Fruit fly (Drosophila melanogaster) whole organism, embryonic: Measurements from ENCODE around the gene CG14245.

ENCODE experiments used
- Abd-B ChIP-seq: fragments of 200-800 bp; sonication (Bioruptor generic); optimal IDR thresholded peaks from 2 replicates; lab custom pipeline; 2018; ENCODE audit warnings: missing biosample characterization, mild to moderate bottlenecking, missing genetic modification characterization, moderate library complexity
- CG10147 ChIP-seq: fragments of 200-800 bp; sonication (Bioruptor generic); optimal IDR thresholded peaks from 2 replicates; lab custom pipeline; 2019; ENCODE audit warnings: missing biosample characterization, mild to moderate bottlenecking, missing genetic modification characterization, moderate library complexity
- CG12071 ChIP-seq: fragments of 200-800 bp; sonication (Bioruptor generic); optimal IDR thresholded peaks from 3 replicates; lab custom pipeline; 2018; ENCODE audit warnings: missing biosample characterization, mild to moderate bottlenecking, missing genetic modification characterization
- CG12236 ChIP-seq: fragments of 200-800 bp; sonication (Bioruptor generic); optimal IDR thresholded peaks from 2 replicates; lab custom pipeline; 2016; ENCODE audit warnings: missing biosample characterization, missing genetic modification characterization
- CG13123 ChIP-seq: fragments of 200-800 bp; sonication (Bioruptor generic); optimal IDR thresholded peaks from 2 replicates; lab custom pipeline; 2016; ENCODE audit warnings: missing biosample characterization, missing genetic modification characterization
- CG13894 ChIP-seq: fragments of 200-800 bp; sonication (Bioruptor generic); optimal IDR thresholded peaks from 3 replicates; lab custom pipeline; 2018; ENCODE audit warnings: missing biosample characterization, mild to moderate bottlenecking, missing genetic modification characterization, moderate library complexity
- CG15269 ChIP-seq: fragments of 200-800 bp; sonication (Bioruptor generic); optimal IDR thresholded peaks from 2 replicates; lab custom pipeline; 2018; ENCODE audit warnings: missing biosample characterization, mild to moderate bottlenecking, missing genetic modification characterization, moderate library complexity
- CG15696 ChIP-seq: fragments of 200-800 bp; sonication (Bioruptor generic); optimal IDR thresholded peaks from 2 replicates; lab custom pipeline; 2019; ENCODE audit warnings: missing biosample characterization, mild to moderate bottlenecking, missing genetic modification characterization, moderate library complexity
- CG16779 ChIP-seq: fragments of 200-800 bp; sonication (Bioruptor generic); IDR thresholded peaks from 2 replicates; pipeline ENCODE4 v1.3.6; 2022; ENCODE audit warnings: missing biosample characterization, missing genetic modification characterization
- CG17361 ChIP-seq: fragments of 200-800 bp; sonication (Bioruptor generic); IDR thresholded peaks from 3 replicates; pipeline ENCODE4 v1.3.6; 2022; ENCODE audit warnings: missing biosample characterization, missing genetic modification characterization
- CG17912 ChIP-seq: fragments of 200-800 bp; sonication (Bioruptor generic); optimal IDR thresholded peaks from 2 replicates; lab custom pipeline; 2018; ENCODE audit warnings: missing biosample characterization, mild to moderate bottlenecking, missing genetic modification characterization
- CG1792 ChIP-seq: fragments of 200-800 bp; sonication (Bioruptor generic); optimal IDR thresholded peaks from 2 replicates; lab custom pipeline; 2016; ENCODE audit warnings: missing biosample characterization, missing genetic modification characterization
- CG2678 ChIP-seq: fragments of 200-800 bp; sonication (Bioruptor generic); optimal IDR thresholded peaks from 3 replicates; lab custom pipeline; 2019; ENCODE audit warnings: missing biosample characterization, mild to moderate bottlenecking, missing genetic modification characterization, moderate library complexity
- CG31224 ChIP-seq: fragments of 200-800 bp; sonication (Bioruptor generic); IDR thresholded peaks from 2 replicates; pipeline ENCODE4 v1.3.6; 2022; ENCODE audit warnings: missing biosample characterization, missing genetic modification characterization
- CG32532 ChIP-seq: fragments of 200-800 bp; sonication (Bioruptor generic); IDR thresholded peaks from 2 replicates; pipeline ENCODE4 v1.3.6; 2022; ENCODE audit warnings: missing biosample characterization, missing genetic modification characterization
- CG34376 ChIP-seq: fragments of 200-800 bp; sonication (Bioruptor generic); optimal IDR thresholded peaks from 2 replicates; lab custom pipeline; 2018; ENCODE audit warnings: missing biosample characterization, mild to moderate bottlenecking, missing genetic modification characterization
- CG4282 ChIP-seq: fragments of 200-800 bp; sonication (Bioruptor generic); optimal IDR thresholded peaks from 2 replicates; lab custom pipeline; 2016; ENCODE audit warnings: missing biosample characterization, missing genetic modification characterization
- CG6254 ChIP-seq: fragments of 200-800 bp; sonication (Bioruptor generic); optimal IDR thresholded peaks from 3 replicates; lab custom pipeline; 2017; ENCODE audit warnings: mild to moderate bottlenecking, missing biosample characterization, missing genetic modification reagents, missing genetic modification characterization
- CG7839 ChIP-seq: fragments of 200-800 bp; sonication (Bioruptor generic); optimal IDR thresholded peaks from 3 replicates; lab custom pipeline; 2018; ENCODE audit warnings: missing biosample characterization, mild to moderate bottlenecking, missing genetic modification characterization, moderate library complexity
- CG8290 ChIP-seq, 3 experiments: fragments of 200-800 bp; sonication (Bioruptor generic); optimal IDR thresholded peaks; 2 replicates each; lab custom pipeline; 2016 to 2019; ENCODE audit warnings: missing biosample characterization in 3 of 3, missing genetic modification characterization in 3 of 3, mild to moderate bottlenecking in 2 of 3, moderate library complexity in 1 of 3
- CG9932 ChIP-seq: fragments of 200-800 bp; sonication (Bioruptor generic); IDR thresholded peaks from 2 replicates; pipeline ENCODE4 v1.3.6; 2022; ENCODE audit warnings: missing biosample characterization, missing genetic modification characterization
- D ChIP-seq, 2 experiments: fragments of 200-800 bp in 1 of 2; fragments of >200 bp in 1 of 2; sonication (Bioruptor generic) in 1 of 2; optimal IDR thresholded peaks; 2 replicates in 1 of 2; 3 replicates in 1 of 2; lab custom pipeline; 2017; ENCODE audit warnings: mild to moderate bottlenecking in 1 of 2, missing biosample characterization in 1 of 2, missing genetic modification characterization in 1 of 2, missing genetic modification reagents in 1 of 2
- Deaf1 ChIP-seq: fragments of 200-800 bp; optimal IDR thresholded peaks from 3 replicates; lab custom pipeline; 2019; ENCODE audit warnings: missing biosample characterization, mild to moderate bottlenecking, missing genetic modification characterization, moderate library complexity
- Ets65A ChIP-seq: fragments of 200-800 bp; sonication (Bioruptor generic); peaks from one replicate; lab custom pipeline; 2016; ENCODE audit warnings: missing biosample characterization, missing genetic modification characterization
- Ets97D ChIP-seq: fragments of 200-800 bp; sonication (Bioruptor generic); optimal IDR thresholded peaks from 3 replicates; lab custom pipeline; 2016; ENCODE audit warnings: missing biosample characterization, missing genetic modification characterization
- HLH54F ChIP-seq: fragments of 200-800 bp; sonication (Bioruptor generic); optimal IDR thresholded peaks from 3 replicates; lab custom pipeline; 2016; ENCODE audit warnings: missing biosample characterization, missing genetic modification characterization
- Jarid2 ChIP-seq: fragments of 200-800 bp; sonication (Bioruptor generic); optimal IDR thresholded peaks from 3 replicates; lab custom pipeline; 2017; ENCODE audit warnings: mild to moderate bottlenecking, missing biosample characterization, missing genetic modification reagents, missing genetic modification characterization
- Lim3 ChIP-seq: fragments of 200-800 bp; sonication (Bioruptor generic); IDR thresholded peaks from 2 replicates; pipeline ENCODE4 v1.3.6; 2022; ENCODE audit warnings: missing biosample characterization, missing genetic modification characterization
- NFAT ChIP-seq: fragments of 200-800 bp; sonication (Bioruptor generic); IDR thresholded peaks from 2 replicates; pipeline ENCODE4 v1.3.6; 2022; ENCODE audit warnings: missing biosample characterization, missing genetic modification characterization
- Neu2 ChIP-seq: fragments of 200-800 bp; sonication (Bioruptor generic); optimal IDR thresholded peaks from 3 replicates; lab custom pipeline; 2016; ENCODE audit warnings: missing biosample characterization, missing genetic modification characterization, borderline replicate concordance
- Scr ChIP-seq: fragments of 200-800 bp; sonication (Bioruptor generic); IDR thresholded peaks from 2 replicates; pipeline ENCODE4 v1.3.6; 2022; ENCODE audit warnings: missing biosample characterization, missing genetic modification characterization; ENCODE audit not compliant: partially characterized antibody
- Trl ChIP-seq, 3 experiments: fragments of >200 bp in 2 of 3; fragments of 200-800 bp in 1 of 3; sonication (Bioruptor generic) in 1 of 3; optimal IDR thresholded peaks; 2 replicates in 1 of 3; 3 replicates in 2 of 3; lab custom pipeline; 2016 to 2017; ENCODE audit warnings: missing biosample characterization in 1 of 3, missing genetic modification characterization in 1 of 3
- Usf ChIP-seq: fragments of 200-800 bp; sonication (Bioruptor generic); optimal IDR thresholded peaks from 2 replicates; lab custom pipeline; 2017; ENCODE audit warnings: missing genotype, missing biosample characterization, missing genetic modification characterization
- abd-A ChIP-seq: fragments of 200-800 bp; sonication (Bioruptor generic); optimal IDR thresholded peaks from 3 replicates; lab custom pipeline; 2019; ENCODE audit warnings: missing biosample characterization, mild to moderate bottlenecking, missing genetic modification characterization, moderate library complexity
- amos ChIP-seq: fragments of 200-800 bp; sonication (Bioruptor generic); IDR thresholded peaks from 2 replicates; pipeline ENCODE4 v1.3.6; 2022; ENCODE audit warnings: missing biosample characterization, missing genetic modification characterization; ENCODE audit not compliant: partially characterized antibody
- bab2 ChIP-seq: fragments of 200-800 bp; sonication (Bioruptor generic); optimal IDR thresholded peaks from 2 replicates; lab custom pipeline; 2016; ENCODE audit warnings: missing biosample characterization, missing genetic modification characterization
- bigmax ChIP-seq: fragments of 200-800 bp; sonication (Bioruptor generic); optimal IDR thresholded peaks from 2 replicates; lab custom pipeline; 2018; ENCODE audit warnings: missing biosample characterization, mild to moderate bottlenecking, missing genetic modification characterization
- bowl ChIP-seq: fragments of 200-800 bp; sonication (Bioruptor generic); IDR thresholded peaks from 2 replicates; pipeline ENCODE4 v1.3.6; 2022; ENCODE audit warnings: missing biosample characterization, missing genetic modification characterization
- chinmo ChIP-seq: fragments of 200-800 bp; sonication (Bioruptor generic); IDR thresholded peaks from 4 replicates; pipeline ENCODE4 v1.3.6; 2022; ENCODE audit warnings: missing biosample characterization, missing genetic modification characterization; ENCODE audit not compliant: partially characterized antibody
- ems ChIP-seq: fragments of 200-800 bp; sonication (Bioruptor generic); optimal IDR thresholded peaks from 3 replicates; lab custom pipeline; 2016; ENCODE audit warnings: missing biosample characterization, missing genetic modification characterization
- ewg ChIP-seq: fragments of 200-800 bp; sonication (Bioruptor generic); optimal IDR thresholded peaks from 3 replicates; lab custom pipeline; 2017; ENCODE audit warnings: mild to moderate bottlenecking, missing biosample characterization, missing genetic modification reagents, missing genetic modification characterization
- gt ChIP-seq: fragments of 200-800 bp; sonication (Bioruptor generic); IDR thresholded peaks from 2 replicates; pipeline ENCODE4 v1.3.6; 2022; ENCODE audit warnings: missing biosample characterization, missing genetic modification characterization
- jigr1 ChIP-seq: fragments of 200-800 bp; sonication (Bioruptor generic); IDR thresholded peaks from 3 replicates; pipeline ENCODE4 v1.3.6; 2022; ENCODE audit warnings: missing biosample characterization, missing genetic modification characterization
- run ChIP-seq: fragments of 200-800 bp; sonication (Bioruptor generic); optimal IDR thresholded peaks from 3 replicates; lab custom pipeline; 2018; ENCODE audit warnings: missing biosample characterization, mild to moderate bottlenecking, missing genetic modification characterization
- scrt ChIP-seq: fragments of 200-800 bp; sonication (Bioruptor generic); optimal IDR thresholded peaks from 2 replicates; lab custom pipeline; 2018; ENCODE audit warnings: missing biosample characterization, mild to moderate bottlenecking, missing genetic modification characterization, moderate library complexity
- so ChIP-seq: fragments of 200-800 bp; sonication (Bioruptor generic); IDR thresholded peaks from 3 replicates; pipeline ENCODE4 v1.3.6; 2022; ENCODE audit warnings: missing biosample characterization, missing genetic modification characterization
- tap ChIP-seq: fragments of 200-800 bp; optimal IDR thresholded peaks from 3 replicates; lab custom pipeline; 2019; ENCODE audit warnings: missing biosample characterization, mild to moderate bottlenecking, missing genetic modification characterization, moderate library complexity
- twi ChIP-seq: fragments of 200-800 bp; optimal IDR thresholded peaks from 2 replicates; lab custom pipeline; 2019; ENCODE audit warnings: missing biosample characterization, mild to moderate bottlenecking, missing genetic modification characterization, moderate library complexity

CG14245 gene

DNA sequence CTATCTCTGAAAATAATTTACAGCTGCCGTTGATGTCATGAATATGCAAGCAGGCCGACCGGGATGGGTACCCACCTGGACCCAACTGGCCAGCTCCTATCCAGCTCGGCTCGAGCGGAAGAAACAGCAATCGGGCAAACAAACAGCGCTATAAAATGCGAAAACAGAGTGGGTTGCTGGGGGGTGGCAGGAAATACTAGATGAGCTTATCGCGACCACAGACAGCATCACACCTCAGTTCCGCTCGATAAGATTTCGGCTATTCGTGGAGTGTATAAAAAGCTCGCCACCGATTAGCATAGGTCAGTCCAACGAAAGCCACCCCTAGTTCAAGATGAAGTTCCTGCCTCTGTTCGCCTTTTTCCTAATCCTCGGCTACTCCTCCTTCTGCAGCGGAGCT is at the start of gene CG14245:
Gene CG14245, plus strand, starts transcription at position 301 of the 400 bp plus-strand sequence.
- TF ChIP-seq Scr (no peak), twi (tag; lab: Kevin White, UChicago) (no peak), CG15696 (no peak), gt (GFP tag; lab: Robert Waterston, UW) (no peak), run (tag; lab: Kevin White, UChicago) (no peak), CG17912 (GFP tag; lab: Kevin White, UChicago) (no peak), CG13894 (tag; lab: Kevin White, UChicago) (no peak), jigr1 (no peak)

DNA sequence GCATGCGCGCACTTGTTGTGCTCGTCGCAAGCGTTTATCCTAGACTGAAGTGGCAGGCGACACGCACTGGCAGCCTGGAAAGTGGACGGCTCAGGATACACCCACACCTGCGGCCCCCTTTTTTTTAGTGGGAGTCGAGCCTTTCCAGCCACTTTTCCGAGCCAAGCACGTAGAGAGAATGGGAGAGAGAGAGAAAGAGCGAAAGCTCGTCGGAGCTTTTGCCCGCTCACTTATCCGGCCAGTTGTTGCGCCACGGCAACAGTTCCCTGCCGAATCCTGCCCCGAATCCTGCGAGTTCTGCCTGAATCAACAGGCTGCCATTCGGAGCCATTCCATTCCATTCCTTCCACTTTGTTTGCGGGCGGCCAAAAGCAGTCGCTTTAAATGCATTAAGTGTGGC is 46.6 kb upstream of the CG14245 start, which contains the start of gene beat-VII:
Gene beat-VII, minus strand, starts transcription at position 20 of the 400 bp plus-strand sequence.
- TF ChIP-seq CG9932 (GFP tag; lab: Robert Waterston, UW), result 0 out of 2 replicates have a peak, but pooled peaks have one; percentile 21
- peak; percentile 31 to 43 for TF ChIP-seq Trl (optimal IDR thresholded peaks at IDR 0.05; lab: Kevin White, UChicago)
- TF ChIP-seq Trl (GFP tag; optimal IDR thresholded peaks at IDR 0.05; lab: Kevin White, UChicago), result no peak
- TF ChIP-seq chinmo (GFP tag; lab: Robert Waterston, UW), result 0 out of 4 replicates have a peak, but pooled peaks have one; percentile 56
- TF ChIP-seq abd-A (tag; lab: Kevin White, UChicago), result peak; percentile 9
- TF ChIP-seq CG16779, result peak; percentile 77; the same call in 1 of the 2 replicates
- no peak for TF ChIP-seq Lim3
- TF ChIP-seq scrt, result peak; percentile 100
- no peak for TF ChIP-seq CG12071 (GFP tag; lab: Kevin White, UChicago)
- no peak for TF ChIP-seq Abd-B
- TF ChIP-seq bigmax (GFP tag; lab: Kevin White, UChicago), result no peak
- TF ChIP-seq CG32532 (GFP tag; lab: Robert Waterston, UW), result no peak
- 0 out of 2 replicates have a peak, but pooled peaks have one; percentile 3 for TF ChIP-seq amos (GFP tag; lab: Robert Waterston, UW)
- TF ChIP-seq ewg, result peak; percentile 2
- no peak for TF ChIP-seq Ets97D (GFP tag; lab: Kevin White, UChicago)
- TF ChIP-seq CG6254, result no peak
- peak; percentile 74 for TF ChIP-seq Deaf1 (tag; lab: Kevin White, UChicago)
- TF ChIP-seq CG2678 (tag; lab: Kevin White, UChicago), result no peak
- no peak for TF ChIP-seq Neu2 (GFP tag; lab: Kevin White, UChicago)
- peak; percentile 18 for TF ChIP-seq Jarid2 (GFP tag; lab: Kevin White, UChicago)
- TF ChIP-seq CG34376 (GFP tag; lab: Kevin White, UChicago), result no peak
- TF ChIP-seq, all 482 proteins: peak for 10

DNA sequence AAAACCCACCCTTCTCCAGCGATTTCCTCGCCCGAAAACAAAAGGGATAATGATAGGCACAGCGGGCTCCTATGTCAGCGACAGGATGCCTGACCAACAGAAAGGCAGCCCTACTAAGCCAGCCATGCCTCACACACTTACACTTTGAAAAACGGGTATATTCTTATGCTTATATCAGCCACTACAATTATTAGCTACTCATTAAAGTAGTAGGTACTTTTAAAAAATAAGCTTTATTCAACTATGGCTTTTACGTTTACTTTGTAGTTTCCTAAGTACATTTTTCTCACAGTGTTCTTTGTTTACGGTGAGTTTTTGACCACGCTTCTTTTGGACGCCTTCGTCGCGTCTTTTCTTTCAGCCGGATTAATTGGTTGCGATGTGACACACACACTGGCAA is 38.3 kb upstream of the CG14245 start:
- TF ChIP-seq CG1792 (no peak), CG31224 (GFP tag; lab: Robert Waterston, UW) (no peak), ems (GFP tag; lab: Kevin White, UChicago) (no peak), CG7839 (peak; percentile 33), CG17912 (GFP tag; lab: Kevin White, UChicago) (no peak), CG15269 (tag; lab: Kevin White, UChicago) (peak; percentile 14), CG4282 (GFP tag; lab: Kevin White, UChicago) (no peak), HLH54F (no peak), D (optimal IDR thresholded peaks at IDR 0.05; lab: Kevin White, UChicago) (no peak), D (GFP tag; optimal IDR thresholded peaks at IDR 0.05; lab: Kevin White, UChicago) (no peak), Usf (GFP tag; lab: Kevin White, UChicago) (no peak), bab2 (GFP tag; lab: Kevin White, UChicago) (no peak), so (GFP tag; lab: Robert Waterston, UW) (no peak), CG13123 (GFP tag; lab: Kevin White, UChicago) (no peak), tap (tag; lab: Kevin White, UChicago) (no peak), CG17361 (GFP tag; lab: Robert Waterston, UW) (no peak), NFAT (GFP tag; lab: Robert Waterston, UW) (no peak), Ets65A (peak; percentile 77), CG10147 (GFP tag; lab: Kevin White, UChicago) (peak; percentile 15), bowl (GFP tag; lab: Robert Waterston, UW) (no peak), CG8290 (GFP tag; optimal IDR thresholded peaks at IDR 0.05; lab: Kevin White, UChicago) (no peak), CG8290 (tag; optimal IDR thresholded peaks at IDR 0.05; lab: Kevin White, UChicago) (peak in 1 of 2 experiments; percentile 2), CG12236 (GFP tag; lab: Kevin White, UChicago) (no peak)
